Worm (Caenorhabditis elegans): Measurements from ENCODE around the gene cyn-9.

The cyn-9 gene

DNA sequence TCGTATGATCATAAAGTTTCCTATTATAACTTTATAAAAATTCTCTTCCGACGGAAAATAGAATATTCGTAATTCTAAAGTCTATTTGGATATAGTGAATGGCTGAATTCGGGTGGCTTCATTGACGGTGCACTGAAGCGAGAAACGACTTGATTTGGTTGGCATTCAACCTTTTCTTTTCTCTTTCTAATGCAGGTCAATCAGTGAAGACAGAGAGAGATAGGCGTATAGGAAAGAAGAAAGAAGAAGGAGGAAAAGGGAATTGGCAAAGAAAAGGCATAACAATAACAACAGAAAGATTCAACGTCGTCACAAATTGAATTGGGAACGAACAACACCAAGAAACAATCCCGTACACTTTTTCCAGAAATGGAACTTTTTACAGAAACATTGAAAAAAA is 24.0 kb downstream of the cyn-9 start:
- no peak for TF ChIP-seq tab-1 (GFP tag; IDR thresholded peaks at IDR 0.05)
- no peak for TF ChIP-seq ztf-29 (GFP tag; IDR thresholded peaks at IDR 0.05)
- TF ChIP-seq flt-1 (GFP tag; IDR thresholded peaks at IDR 0.05) = no peak
- no peak for TF ChIP-seq ztf-23 (GFP tag; IDR thresholded peaks at IDR 0.05)
- TF ChIP-seq T22C8.4 (GFP tag; IDR thresholded peaks at IDR 0.05) = no peak
- TF ChIP-seq med-1 (GFP tag; optimal IDR thresholded peaks at IDR 0.05; ENCODE audit: insufficient read depth) = no peak
- no peak for TF ChIP-seq klf-2 (GFP tag; conservative IDR thresholded peaks at IDR 0.05)
- no peak for TF ChIP-seq cog-1 (tag; optimal IDR thresholded peaks at IDR 0.05)
- no peak for TF ChIP-seq ref-1 (GFP tag; conservative IDR thresholded peaks at IDR 0.05)

DNA sequence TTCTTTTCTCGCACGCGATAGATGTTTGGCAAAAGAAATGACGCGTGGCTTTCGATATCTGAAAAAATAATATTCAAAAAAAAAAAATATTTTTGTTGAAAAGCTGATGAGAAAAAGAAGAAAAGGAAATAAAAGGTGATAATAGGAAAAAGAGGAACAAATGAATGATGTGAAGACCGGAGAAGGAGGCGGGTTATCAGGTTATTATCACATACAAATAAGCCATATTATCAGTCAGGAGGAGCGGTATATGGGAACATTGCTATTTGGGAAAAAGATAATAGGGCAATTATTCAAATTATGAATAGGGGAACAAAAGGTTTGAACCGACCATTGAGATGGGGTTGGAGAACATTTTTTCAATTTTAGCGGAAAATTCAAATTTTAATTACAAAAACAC is 25.3 kb downstream of the cyn-9 start:
- TF ChIP-seq tab-1 (GFP tag; IDR thresholded peaks at IDR 0.05) = no peak
- TF ChIP-seq ref-1 (GFP tag; conservative IDR thresholded peaks at IDR 0.05) = no peak
- TF ChIP-seq ztf-23 (GFP tag; IDR thresholded peaks at IDR 0.05) = no peak
- TF ChIP-seq klf-2 (GFP tag; conservative IDR thresholded peaks at IDR 0.05) = no peak
- TF ChIP-seq med-1 (GFP tag; optimal IDR thresholded peaks at IDR 0.05; ENCODE audit: insufficient read depth) = no peak
- no peak for TF ChIP-seq flt-1 (GFP tag; IDR thresholded peaks at IDR 0.05)
- TF ChIP-seq ztf-29 (GFP tag; IDR thresholded peaks at IDR 0.05) = no peak
- TF ChIP-seq T22C8.4 (GFP tag; IDR thresholded peaks at IDR 0.05) = no peak
- no peak for TF ChIP-seq cog-1 (tag; optimal IDR thresholded peaks at IDR 0.05)

DNA sequence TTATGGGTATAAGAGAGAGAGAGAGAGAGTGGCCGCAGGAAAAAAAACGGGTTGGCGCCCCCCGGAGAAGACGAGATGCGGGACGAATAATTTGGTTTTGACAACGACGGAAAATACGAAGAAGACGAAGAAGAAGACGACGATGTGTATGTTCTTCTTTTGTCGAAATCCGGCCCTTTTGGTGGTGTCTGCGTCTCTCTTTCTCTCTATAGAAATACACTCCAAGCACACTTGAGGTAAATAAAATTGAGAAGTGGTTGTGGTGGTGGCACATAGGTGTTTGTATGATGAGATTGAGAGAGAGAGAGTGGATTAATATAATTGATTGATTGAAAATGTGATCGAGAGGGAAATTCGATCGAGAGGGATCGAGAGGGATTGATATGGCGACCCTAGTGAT is 26.6 kb downstream of the cyn-9 start:
- TF ChIP-seq flt-1 (GFP tag; IDR thresholded peaks at IDR 0.05) (no peak), ztf-23 (GFP tag; IDR thresholded peaks at IDR 0.05) (no peak)

DNA sequence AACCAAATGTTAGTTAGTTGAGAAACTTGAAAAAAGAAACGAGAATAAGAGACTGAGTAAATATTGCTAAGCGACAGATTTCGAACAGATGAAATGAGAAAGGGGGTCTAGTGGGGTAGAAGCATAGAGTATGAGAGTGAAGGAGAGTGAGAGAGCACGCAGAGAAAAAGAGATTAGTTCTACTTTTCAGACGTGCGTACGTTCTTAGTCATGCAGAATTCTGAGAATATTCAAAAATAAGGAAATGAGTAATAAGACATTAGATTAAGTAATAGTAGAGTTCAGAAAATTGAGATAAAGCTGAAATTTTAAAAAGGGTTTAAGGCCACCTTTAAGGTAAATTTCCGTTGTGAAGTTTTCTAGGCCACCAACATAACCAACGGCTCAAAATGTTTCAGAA is 28.5 kb downstream of the cyn-9 start:
- no peak for TF ChIP-seq ztf-23 (GFP tag; IDR thresholded peaks at IDR 0.05)
- no peak for TF ChIP-seq ref-1 (GFP tag; conservative IDR thresholded peaks at IDR 0.05)
- no peak for TF ChIP-seq klf-2 (GFP tag; conservative IDR thresholded peaks at IDR 0.05)
- no peak for TF ChIP-seq ztf-29 (GFP tag; IDR thresholded peaks at IDR 0.05)
- TF ChIP-seq T22C8.4 (GFP tag; IDR thresholded peaks at IDR 0.05) = no peak
- TF ChIP-seq tab-1 (GFP tag; IDR thresholded peaks at IDR 0.05) = no peak
- TF ChIP-seq cog-1 (tag; optimal IDR thresholded peaks at IDR 0.05) = no peak
- TF ChIP-seq flt-1 (GFP tag; IDR thresholded peaks at IDR 0.05) = no peak
- TF ChIP-seq med-1 (GFP tag; optimal IDR thresholded peaks at IDR 0.05; ENCODE audit: insufficient read depth) = no peak

DNA sequence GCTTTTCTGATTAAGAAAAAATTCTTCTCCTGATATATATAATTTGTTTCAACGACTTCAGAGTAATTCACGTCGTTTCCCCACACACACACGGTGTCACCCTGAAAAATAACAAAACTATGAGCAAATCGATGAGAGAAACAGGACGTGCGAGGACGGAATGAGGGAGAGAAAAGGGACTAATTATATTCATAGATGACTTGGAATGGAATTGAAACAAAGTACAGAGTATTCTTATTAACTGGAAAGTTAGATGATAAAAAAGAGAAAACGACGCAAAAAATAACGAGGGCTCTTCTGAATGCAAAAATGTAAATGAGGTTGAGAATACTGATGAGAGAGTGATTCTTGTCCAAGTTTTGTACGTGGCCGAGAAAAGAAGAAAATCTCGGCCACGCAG is 29.1 kb downstream of the cyn-9 start, which contains the start of gene C46F11.6:
C46F11.6 (minus strand) TSS at position 101 of the 400 bp plus-strand sequence.
- no peak for TF ChIP-seq ztf-29 (GFP tag; IDR thresholded peaks at IDR 0.05)
- no peak for TF ChIP-seq ref-1 (GFP tag; conservative IDR thresholded peaks at IDR 0.05)
- TF ChIP-seq cog-1 (tag; optimal IDR thresholded peaks at IDR 0.05) = no peak
- TF ChIP-seq klf-2 (GFP tag; conservative IDR thresholded peaks at IDR 0.05) = no peak
- TF ChIP-seq tab-1 (GFP tag; IDR thresholded peaks at IDR 0.05) = no peak
- TF ChIP-seq flt-1 (GFP tag; IDR thresholded peaks at IDR 0.05) = no peak
- no peak for TF ChIP-seq T22C8.4 (GFP tag; IDR thresholded peaks at IDR 0.05)
- TF ChIP-seq ztf-23 (GFP tag; IDR thresholded peaks at IDR 0.05) = no peak
- no peak for TF ChIP-seq med-1 (GFP tag; optimal IDR thresholded peaks at IDR 0.05; ENCODE audit: insufficient read depth)

DNA sequence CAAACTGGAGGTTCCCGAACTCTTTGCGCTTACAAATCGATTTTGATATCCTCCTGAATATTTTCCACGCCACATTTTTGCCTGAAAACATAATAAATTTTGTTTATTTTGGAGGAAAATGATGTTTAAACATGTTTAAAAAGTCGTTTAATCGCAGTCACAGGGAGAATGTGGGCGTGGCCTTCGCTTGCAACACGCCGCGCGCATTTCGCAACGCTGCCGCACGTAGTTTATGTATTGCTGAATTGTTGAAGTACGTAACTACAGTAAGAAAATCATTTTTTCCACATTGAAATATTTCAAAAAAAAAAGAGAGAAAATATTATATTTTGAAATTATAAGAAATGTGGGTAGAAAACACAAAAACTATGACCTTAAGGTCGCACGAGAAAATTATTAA is 35.2 kb downstream of the cyn-9 start, which contains the start of gene C46F11.4:
C46F11.4 (minus strand) TSS at position 81 of the 400 bp plus-strand sequence.
- peak; percentile 79 for TF ChIP-seq cog-1 (tag; optimal IDR thresholded peaks at IDR 0.05)
- TF ChIP-seq tab-1 (GFP tag; IDR thresholded peaks at IDR 0.05) = peak; percentile 94
- TF ChIP-seq klf-2 (GFP tag; conservative IDR thresholded peaks at IDR 0.05) = peak; percentile 89
- TF ChIP-seq flt-1 (GFP tag; IDR thresholded peaks at IDR 0.05) = peak; percentile 93
- peak; percentile 97 for TF ChIP-seq med-1 (GFP tag; optimal IDR thresholded peaks at IDR 0.05; ENCODE audit: insufficient read depth)
- peak; percentile 94 for TF ChIP-seq ztf-23 (GFP tag; IDR thresholded peaks at IDR 0.05)
- TF ChIP-seq T22C8.4 (GFP tag; IDR thresholded peaks at IDR 0.05) = peak; percentile 84
- TF ChIP-seq ref-1 (GFP tag; conservative IDR thresholded peaks at IDR 0.05) = peak; percentile 65; the same call in 1 of the 2 replicates
- peak; percentile 86 for TF ChIP-seq ztf-29 (GFP tag; IDR thresholded peaks at IDR 0.05)

DNA sequence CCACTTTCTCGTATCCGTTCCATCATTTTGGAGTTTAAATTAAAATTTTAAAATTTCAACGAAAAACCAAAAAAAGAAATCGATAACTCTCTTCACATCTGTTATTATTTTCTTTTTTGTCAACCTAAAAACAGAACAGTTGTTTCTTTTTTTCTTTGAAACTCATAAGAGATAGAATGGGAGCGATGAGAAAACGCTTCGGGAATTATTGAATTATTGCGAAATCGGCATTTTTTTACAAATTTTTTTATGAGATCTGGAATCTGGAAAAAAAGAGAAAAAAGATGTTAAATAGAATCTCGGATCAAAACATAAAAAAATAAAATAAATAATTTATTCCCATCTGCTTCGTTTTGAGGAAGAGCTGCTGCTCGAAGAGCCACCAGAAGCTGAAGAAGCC is 42.0 kb downstream of the cyn-9 start, which contains the start of gene C46F11.5:
C46F11.5 (minus strand) TSS at position 128 of the 400 bp plus-strand sequence.
- no peak for TF ChIP-seq klf-2 (GFP tag; conservative IDR thresholded peaks at IDR 0.05)
- no peak for TF ChIP-seq med-1 (GFP tag; optimal IDR thresholded peaks at IDR 0.05; ENCODE audit: insufficient read depth)
- TF ChIP-seq ztf-23 (GFP tag; IDR thresholded peaks at IDR 0.05) = no peak
- TF ChIP-seq T22C8.4 (GFP tag; IDR thresholded peaks at IDR 0.05) = no peak
- no peak for TF ChIP-seq tab-1 (GFP tag; IDR thresholded peaks at IDR 0.05)
- no peak for TF ChIP-seq flt-1 (GFP tag; IDR thresholded peaks at IDR 0.05)
- no peak for TF ChIP-seq ztf-29 (GFP tag; IDR thresholded peaks at IDR 0.05)
- no peak for TF ChIP-seq ref-1 (GFP tag; conservative IDR thresholded peaks at IDR 0.05)
- TF ChIP-seq cog-1 (tag; optimal IDR thresholded peaks at IDR 0.05) = no peak

DNA sequence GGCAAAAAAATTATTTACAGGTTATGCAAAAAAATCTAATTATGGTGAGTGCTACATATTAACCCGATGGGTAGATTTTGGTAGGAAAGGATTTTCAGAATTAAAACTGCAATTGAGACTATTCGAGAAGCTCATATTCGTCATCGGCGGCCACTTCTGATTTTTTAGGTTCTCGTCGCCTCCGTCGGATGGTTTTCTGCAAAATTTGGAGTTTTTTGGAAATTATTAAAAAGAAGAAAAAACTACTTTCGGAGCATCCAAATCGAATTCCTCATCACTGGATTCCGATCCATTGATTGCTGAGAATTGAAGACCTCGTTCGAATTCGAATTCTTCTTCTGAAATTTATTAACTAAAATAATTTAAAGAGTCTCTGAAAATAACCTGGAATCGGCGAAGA is 46.5 kb downstream of the cyn-9 start:
- TF ChIP-seq klf-2 (GFP tag; conservative IDR thresholded peaks at IDR 0.05) = no peak
- TF ChIP-seq cog-1 (tag; optimal IDR thresholded peaks at IDR 0.05) = no peak
- no peak for TF ChIP-seq tab-1 (GFP tag; IDR thresholded peaks at IDR 0.05)
- no peak for TF ChIP-seq ref-1 (GFP tag; conservative IDR thresholded peaks at IDR 0.05)
- TF ChIP-seq ztf-29 (GFP tag; IDR thresholded peaks at IDR 0.05) = no peak
- TF ChIP-seq T22C8.4 (GFP tag; IDR thresholded peaks at IDR 0.05) = no peak

DNA sequence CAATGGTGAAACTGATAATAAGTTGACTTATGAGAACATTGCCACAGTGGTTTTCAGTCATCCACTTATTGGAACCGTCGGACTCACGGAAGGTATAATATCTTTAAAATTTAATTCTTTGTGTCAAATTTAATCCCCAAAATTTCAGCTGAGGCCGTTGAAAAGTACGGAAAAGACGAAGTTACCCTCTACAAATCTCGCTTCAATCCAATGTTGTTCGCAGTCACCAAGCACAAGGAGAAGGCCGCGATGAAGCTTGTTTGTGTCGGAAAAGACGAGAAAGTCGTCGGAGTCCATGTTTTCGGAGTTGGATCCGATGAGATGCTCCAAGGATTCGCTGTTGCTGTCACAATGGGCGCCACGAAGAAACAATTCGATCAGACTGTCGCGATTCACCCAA is 47.0 kb downstream of the cyn-9 start:
- no peak for TF ChIP-seq ztf-23 (GFP tag; IDR thresholded peaks at IDR 0.05)
- TF ChIP-seq klf-2 (GFP tag; conservative IDR thresholded peaks at IDR 0.05) = no peak
- no peak for TF ChIP-seq med-1 (GFP tag; optimal IDR thresholded peaks at IDR 0.05; ENCODE audit: insufficient read depth)
- TF ChIP-seq T22C8.4 (GFP tag; IDR thresholded peaks at IDR 0.05) = no peak
- no peak for TF ChIP-seq ztf-29 (GFP tag; IDR thresholded peaks at IDR 0.05)
- no peak for TF ChIP-seq flt-1 (GFP tag; IDR thresholded peaks at IDR 0.05)
- no peak for TF ChIP-seq tab-1 (GFP tag; IDR thresholded peaks at IDR 0.05)
- no peak for TF ChIP-seq cog-1 (tag; optimal IDR thresholded peaks at IDR 0.05)
- TF ChIP-seq ref-1 (GFP tag; conservative IDR thresholded peaks at IDR 0.05) = no peak

DNA sequence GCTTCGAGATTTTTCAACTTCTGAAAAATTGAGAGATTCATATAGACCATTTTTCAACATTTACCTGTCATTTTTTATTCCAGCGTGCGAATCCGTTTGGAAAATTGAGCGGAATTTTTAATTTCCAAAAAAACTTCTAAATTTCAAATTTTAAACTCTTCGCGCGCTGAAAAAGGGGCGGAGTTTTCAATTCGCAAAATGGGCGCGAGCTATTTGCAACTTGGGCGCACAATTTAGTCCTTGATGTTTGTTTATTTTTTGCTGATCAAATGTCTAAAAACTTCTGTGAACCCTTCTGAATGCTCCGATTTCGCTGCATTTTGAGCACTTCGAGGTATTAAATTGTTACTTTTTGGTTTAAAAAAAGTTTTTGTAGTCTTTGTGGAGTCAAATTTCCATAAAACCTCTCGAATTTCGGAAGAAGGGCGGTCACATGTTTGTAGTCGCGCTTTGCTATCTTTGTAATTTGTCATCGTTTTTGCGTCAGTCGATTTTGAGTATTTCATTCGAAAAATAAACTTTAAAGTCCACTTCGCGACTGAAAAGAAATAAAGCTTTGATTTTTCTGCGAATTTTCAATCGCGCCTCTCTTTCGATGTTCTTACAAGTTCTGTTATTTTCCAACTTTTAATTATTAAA is 48.6 kb downstream of the cyn-9 start, which contains the start of the genes madf-8 and gsr-1:
madf-8 (minus strand) TSS at position 156 of the 639 bp plus-strand sequence.
gsr-1 (plus strand) TSS at position 231 of the 639 bp plus-strand sequence.
- peak; percentile 68; the same call in 1 of the 2 replicates for TF ChIP-seq ztf-23 (GFP tag; IDR thresholded peaks at IDR 0.05)
- TF ChIP-seq ztf-29 (GFP tag; IDR thresholded peaks at IDR 0.05) = no peak
